Worm (Caenorhabditis elegans) whole organism, L3 larva: ENCODE data around the gene rps-2.

ENCODE experiments used
- daf-12 ChIP-seq: fragments of 150-350 bp; optimal IDR thresholded peaks from 2 replicates; lab custom pipeline; 2014; ENCODE audit warnings: missing biosample characterization, missing genetic modification reagents, missing genetic modification characterization
- egl-27 ChIP-seq: sonication (generic microtip); optimal IDR thresholded peaks from 4 replicates; lab custom pipeline; 2017; ENCODE audit warnings: missing biosample characterization, missing genetic modification reagents, missing genetic modification characterization
- elt-2 ChIP-seq: sonication (generic microtip); optimal IDR thresholded peaks from 2 replicates; lab custom pipeline; 2016; ENCODE audit warnings: missing genetic modification reagents, mild to moderate bottlenecking, missing genetic modification characterization, missing compliant biosample characterization
- fkh-2 ChIP-seq: fragments of 150-350 bp; optimal IDR thresholded peaks from 2 replicates; lab custom pipeline; 2014; ENCODE audit warnings: missing biosample characterization, missing genetic modification reagents, missing genetic modification characterization
- lin-15B ChIP-seq: fragments of 150-350 bp; optimal IDR thresholded peaks from 2 replicates; lab custom pipeline; 2014; ENCODE audit warnings: missing biosample characterization, missing genetic modification characterization
- nhr-12 ChIP-seq: fragments of 150-350 bp; optimal IDR thresholded peaks from 2 replicates; lab custom pipeline; 2014; ENCODE audit warnings: missing biosample characterization, missing genetic modification characterization
- snpc-4 ChIP-seq: fragments of 150-350 bp; optimal IDR thresholded peaks from 2 replicates; lab custom pipeline; 2014; ENCODE audit warnings: missing biosample characterization, missing genetic modification characterization
- tbx-2 ChIP-seq: sonication (generic microtip); optimal IDR thresholded peaks from 2 replicates; lab custom pipeline; 2016; ENCODE audit warnings: mild to moderate bottlenecking, missing genetic modification characterization, missing compliant biosample characterization

- TF ChIP-seq elt-2 (no peak), egl-27 (no peak), daf-12 (tag; lab: Kevin White, UChicago) (no peak), lin-15B (tag; lab: Kevin White, UChicago) (no peak), snpc-4 (tag; lab: Kevin White, UChicago) (no peak), tbx-2 (tag; lab: Kevin White, UChicago) (no peak), fkh-2 (tag; lab: Kevin White, UChicago) (no peak), nhr-12 (no peak)
These were observed 1.7 kb upstream of the rps-2 start, which contains the start of gene gcy-8 for ce11 chrIV:7927852-7928251.
